Fruit fly (Drosophila melanogaster): Measurements from ENCODE around the gene Sqor.

DNA sequence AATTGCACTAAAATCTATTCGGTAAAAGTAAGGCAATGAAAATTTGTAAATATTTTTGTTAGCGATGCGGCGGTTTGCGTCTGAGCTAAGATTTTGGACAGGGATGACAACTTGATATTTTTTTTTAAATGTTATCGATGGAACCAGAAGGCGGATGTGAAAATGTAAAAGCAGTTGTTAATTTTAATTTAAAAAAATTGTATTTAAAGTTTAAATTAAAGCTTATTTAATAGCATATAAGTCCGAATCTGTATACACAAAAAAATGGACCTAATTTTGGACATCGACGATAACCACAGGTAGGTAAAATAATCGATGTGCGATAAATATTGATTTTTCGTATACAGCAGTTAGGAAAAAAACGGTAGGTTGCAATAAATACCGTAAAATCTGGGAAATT lies 22.4 kb downstream of the Sqor start, which contains the start of the genes CG11586 and VhaM9.7-a:
- TF ChIP-seq Sin3A (optimal IDR thresholded peaks at IDR 0.05) (no peak), h (optimal IDR thresholded peaks at IDR 0.05) (no peak), ttk (optimal IDR thresholded peaks at IDR 0.05) (no peak), insv (optimal IDR thresholded peaks at IDR 0.05) (no peak), psq (optimal IDR thresholded peaks at IDR 0.05) (no peak)

Measured in Kc167 (cell line).